Worm (Caenorhabditis elegans): ENCODE results near the gene R144.3.

- TF ChIP-seq egl-27 (tag; optimal IDR thresholded peaks at IDR 0.05), result no peak
- TF ChIP-seq nhr-76 (tag; optimal IDR thresholded peaks at IDR 0.05), result no peak
- TF ChIP-seq lin-39 (tag; optimal IDR thresholded peaks at IDR 0.05), result no peak
- no peak for TF ChIP-seq pqm-1 (tag; optimal IDR thresholded peaks at IDR 0.05)
- no peak for TF ChIP-seq snpc-4 (tag; optimal IDR thresholded peaks at IDR 0.05)
- no peak for TF ChIP-seq pha-4 (tag; optimal IDR thresholded peaks at IDR 0.05)
- no peak for TF ChIP-seq nhr-28 (tag; optimal IDR thresholded peaks at IDR 0.05)
- no peak for TF ChIP-seq fos-1 (tag; optimal IDR thresholded peaks at IDR 0.05)
Observed at ce11 chrIII:4987666-4988065, 34.1 kb upstream of the R144.3 start.
